Fruit fly (Drosophila melanogaster) whole organism: Measurements from ENCODE around the gene swa.

Source experiments
- pan ChIP-seq: fragments of >200 bp; optimal IDR thresholded peaks from 2 replicates; lab custom pipeline; 2017
- psq ChIP-seq: fragments of >200 bp; optimal IDR thresholded peaks from 2 replicates; lab custom pipeline; 2017

dm6 chrX:6355090-6355679, 10.3 kb downstream of the swa start:
- TF ChIP-seq psq (lab: Kevin White, UChicago) (no peak), pan (lab: Kevin White, UChicago) (no peak)
